Fruit fly (Drosophila melanogaster) whole organism, embryonic: ENCODE data around the gene wam.

Source experiments
- Abd-B ChIP-seq: fragments of 200-800 bp; sonication (Bioruptor generic); optimal IDR thresholded peaks from 2 replicates; lab custom pipeline; 2018; ENCODE audit warnings: missing biosample characterization, mild to moderate bottlenecking, missing genetic modification characterization, moderate library complexity
- Ada2b ChIP-seq: fragments of 200-800 bp; sonication (Bioruptor generic); IDR thresholded peaks from 2 replicates; pipeline ENCODE4 v1.3.6; 2022; ENCODE audit warnings: missing biosample characterization, missing genetic modification characterization
- BEAF-32 ChIP-seq: fragments of 200-800 bp; sonication (Bioruptor generic); optimal IDR thresholded peaks from 3 replicates; lab custom pipeline; 2017; ENCODE audit warnings: missing biosample characterization, missing genetic modification characterization, mild to moderate bottlenecking, moderate library complexity, missing genetic modification reagents
- CG10274 ChIP-seq: fragments of 200-800 bp; sonication (Bioruptor generic); optimal IDR thresholded peaks from 3 replicates; lab custom pipeline; 2017; ENCODE audit warnings: missing biosample characterization, mild to moderate bottlenecking, missing genetic modification characterization
- CG10366 ChIP-seq: fragments of 200-800 bp; sonication (Bioruptor generic); IDR thresholded peaks from 2 replicates; pipeline ENCODE4 v1.3.6; 2022; ENCODE audit warnings: missing biosample characterization, missing genetic modification characterization
- CG10462 ChIP-seq: fragments of 200-800 bp; sonication (Bioruptor generic); optimal IDR thresholded peaks from 2 replicates; lab custom pipeline; 2016; ENCODE audit warnings: missing biosample characterization, missing genetic modification characterization
- CG10543 ChIP-seq: fragments of 200-800 bp; sonication (Bioruptor generic); optimal IDR thresholded peaks from 3 replicates; lab custom pipeline; 2017; ENCODE audit warnings: missing biosample characterization, mild to moderate bottlenecking, missing genetic modification characterization, moderate library complexity
- CG11093 ChIP-seq: fragments of 200-800 bp; sonication (Bioruptor generic); IDR thresholded peaks from 3 replicates; pipeline ENCODE4 v1.3.6; 2022; ENCODE audit warnings: missing biosample characterization, missing genetic modification characterization
- CG12155 ChIP-seq: fragments of 200-800 bp; sonication (Bioruptor generic); optimal IDR thresholded peaks from 3 replicates; lab custom pipeline; 2016; ENCODE audit warnings: missing biosample characterization, missing genetic modification characterization
- CG13296 ChIP-seq: fragments of 200-800 bp; sonication (Bioruptor generic); optimal IDR thresholded peaks from 3 replicates; lab custom pipeline; 2018; ENCODE audit warnings: missing biosample characterization, mild to moderate bottlenecking, missing genetic modification characterization
- CG13894 ChIP-seq: fragments of 200-800 bp; sonication (Bioruptor generic); optimal IDR thresholded peaks from 3 replicates; lab custom pipeline; 2018; ENCODE audit warnings: missing biosample characterization, mild to moderate bottlenecking, missing genetic modification characterization, moderate library complexity
- CG14965 ChIP-seq: fragments of 200-800 bp; sonication (Bioruptor generic); optimal IDR thresholded peaks from 2 replicates; lab custom pipeline; 2016; ENCODE audit warnings: missing biosample characterization, missing genetic modification characterization, borderline replicate concordance
- CG1529 ChIP-seq: fragments of 200-800 bp; sonication (Bioruptor generic); optimal IDR thresholded peaks from 3 replicates; lab custom pipeline; 2018; ENCODE audit warnings: missing biosample characterization, missing genetic modification characterization
- CG15479 ChIP-seq: fragments of 200-800 bp; sonication (Bioruptor generic); optimal IDR thresholded peaks from 3 replicates; lab custom pipeline; 2019; ENCODE audit warnings: missing biosample characterization, mild to moderate bottlenecking, missing genetic modification characterization, moderate library complexity
- CG15696 ChIP-seq: fragments of 200-800 bp; sonication (Bioruptor generic); optimal IDR thresholded peaks from 2 replicates; lab custom pipeline; 2019; ENCODE audit warnings: missing biosample characterization, mild to moderate bottlenecking, missing genetic modification characterization, moderate library complexity
- CG1602 ChIP-seq: fragments of 200-800 bp; sonication (Bioruptor generic); optimal IDR thresholded peaks from 3 replicates; lab custom pipeline; 2016; ENCODE audit warnings: missing biosample characterization, missing genetic modification characterization
- CG17568 ChIP-seq: fragments of 200-800 bp; sonication (Bioruptor generic); optimal IDR thresholded peaks from 2 replicates; lab custom pipeline; 2018; ENCODE audit warnings: missing biosample characterization, mild to moderate bottlenecking, missing genetic modification characterization, moderate library complexity
- CG2129 ChIP-seq: fragments of 200-800 bp; sonication (Bioruptor generic); IDR thresholded peaks from 2 replicates; pipeline ENCODE4 v1.3.6; 2022; ENCODE audit warnings: missing biosample characterization, missing genetic modification characterization; ENCODE audit not compliant: partially characterized antibody
- CG34422 ChIP-seq: fragments of 200-800 bp; sonication (Bioruptor generic); IDR thresholded peaks from 3 replicates; pipeline ENCODE4 v1.3.6; 2022; ENCODE audit warnings: missing biosample characterization, missing genetic modification characterization
- CG43689 ChIP-seq: fragments of 200-800 bp; sonication (Bioruptor generic); IDR thresholded peaks from 2 replicates; pipeline ENCODE4 v1.3.6; 2022; ENCODE audit warnings: missing biosample characterization, missing genetic modification characterization
- CG4730 ChIP-seq: fragments of 200-800 bp; sonication (Bioruptor generic); IDR thresholded peaks from 2 replicates; pipeline ENCODE4 v1.3.6; 2022; ENCODE audit warnings: missing biosample characterization, missing genetic modification characterization
- CG4854 ChIP-seq: fragments of 200-800 bp; sonication (Bioruptor generic); optimal IDR thresholded peaks from 2 replicates; lab custom pipeline; 2016; ENCODE audit warnings: missing biosample characterization, missing genetic modification characterization, inconsistent platforms
- CG5953 ChIP-seq: fragments of 200-800 bp; sonication (Bioruptor generic); IDR thresholded peaks from 2 replicates; pipeline ENCODE4 v1.3.6; 2022; ENCODE audit warnings: missing biosample characterization, missing genetic modification characterization
- CG6254 ChIP-seq: fragments of 200-800 bp; sonication (Bioruptor generic); optimal IDR thresholded peaks from 3 replicates; lab custom pipeline; 2017; ENCODE audit warnings: mild to moderate bottlenecking, missing biosample characterization, missing genetic modification reagents, missing genetic modification characterization
- CG6683 ChIP-seq: fragments of 200-800 bp; sonication (Bioruptor generic); optimal IDR thresholded peaks from 2 replicates; lab custom pipeline; 2017; ENCODE audit warnings: missing biosample characterization, mild to moderate bottlenecking, missing genetic modification characterization, missing genetic modification reagents
- CG7372 ChIP-seq: fragments of 200-800 bp; sonication (Bioruptor generic); IDR thresholded peaks from 2 replicates; pipeline ENCODE4 v1.3.6; 2022; ENCODE audit warnings: missing biosample characterization, missing genetic modification characterization
- CG8944 ChIP-seq: fragments of 200-800 bp; sonication (Bioruptor generic); optimal IDR thresholded peaks from 3 replicates; lab custom pipeline; 2016; ENCODE audit warnings: missing biosample characterization, missing genetic modification characterization
- Dek ChIP-seq: fragments of 200-800 bp; sonication (Bioruptor generic); optimal IDR thresholded peaks from 3 replicates; lab custom pipeline; 2019; ENCODE audit warnings: missing biosample characterization, mild to moderate bottlenecking, missing genetic modification characterization, moderate library complexity
- Dip3 ChIP-seq: fragments of 200-800 bp; sonication (Bioruptor generic); optimal IDR thresholded peaks from 3 replicates; lab custom pipeline; 2016; ENCODE audit warnings: missing biosample characterization, missing genetic modification characterization
- Doc2 ChIP-seq: fragments of 200-800 bp; sonication (Bioruptor generic); IDR thresholded peaks from 2 replicates; pipeline ENCODE4 v1.3.6; 2022; ENCODE audit warnings: missing biosample characterization, missing genetic modification characterization
- E2f1 ChIP-seq: fragments of 200-800 bp; sonication (Bioruptor generic); IDR thresholded peaks from 2 replicates; pipeline ENCODE4 v1.3.6; 2022; ENCODE audit warnings: missing biosample characterization, missing genetic modification characterization
- HHEX ChIP-seq: fragments of 200-800 bp; sonication (Bioruptor generic); optimal IDR thresholded peaks from 3 replicates; lab custom pipeline; 2017; ENCODE audit warnings: missing biosample characterization, mild to moderate bottlenecking, missing genetic modification characterization, missing genetic modification reagents
- HmgD ChIP-seq: fragments of 200-800 bp; sonication (Bioruptor generic); optimal IDR thresholded peaks from 3 replicates; lab custom pipeline; 2016; ENCODE audit warnings: missing biosample characterization, missing genetic modification characterization
- Hr51 ChIP-seq, 2 experiments: fragments of 200-800 bp; sonication (Bioruptor generic); optimal IDR thresholded peaks; 2 replicates in 1 of 2; 3 replicates in 1 of 2; lab custom pipeline; 2016 to 2018; ENCODE audit warnings: missing biosample characterization in 2 of 2, missing genetic modification characterization in 2 of 2, mild to moderate bottlenecking in 1 of 2, moderate library complexity in 1 of 2
- Lhr ChIP-seq: fragments of 200-800 bp; sonication (Bioruptor generic); optimal IDR thresholded peaks from 3 replicates; lab custom pipeline; 2017; ENCODE audit warnings: mild to moderate bottlenecking, missing biosample characterization, missing genetic modification reagents, missing genetic modification characterization
- MBD-R2 ChIP-seq: fragments of 200-800 bp; sonication (Bioruptor generic); IDR thresholded peaks from 2 replicates; pipeline ENCODE4 v1.3.6; 2022; ENCODE audit warnings: missing biosample characterization, missing genetic modification characterization
- Sox100B ChIP-seq: fragments of 200-800 bp; sonication (Bioruptor generic); optimal IDR thresholded peaks from 3 replicates; lab custom pipeline; 2018; ENCODE audit warnings: missing biosample characterization, mild to moderate bottlenecking, missing genetic modification characterization
- Spps ChIP-seq: fragments of 200-800 bp; sonication (Bioruptor generic); optimal IDR thresholded peaks from 2 replicates; lab custom pipeline; 2018; ENCODE audit warnings: missing biosample characterization, mild to moderate bottlenecking, missing genetic modification characterization
- Tbp ChIP-seq: fragments of >200 bp; optimal IDR thresholded peaks from 2 replicates; lab custom pipeline; 2018; ENCODE audit warnings: missing biosample characterization, missing genetic modification characterization
- ap ChIP-seq: fragments of 200-800 bp; sonication (Bioruptor generic); IDR thresholded peaks from 2 replicates; pipeline ENCODE4 v1.3.6; 2022; ENCODE audit warnings: missing biosample characterization, missing genetic modification characterization
- ase ChIP-seq: fragments of 200-800 bp; sonication (Bioruptor generic); IDR thresholded peaks from 3 replicates; pipeline ENCODE4 v1.3.6; 2022; ENCODE audit warnings: missing biosample characterization, missing genetic modification characterization
- ash1 ChIP-seq: fragments of 200-800 bp; sonication (Bioruptor generic); optimal IDR thresholded peaks from 2 replicates; lab custom pipeline; 2018; ENCODE audit warnings: missing biosample characterization, mild to moderate bottlenecking, missing genetic modification characterization
- chinmo ChIP-seq: fragments of 200-800 bp; sonication (Bioruptor generic); IDR thresholded peaks from 4 replicates; pipeline ENCODE4 v1.3.6; 2022; ENCODE audit warnings: missing biosample characterization, missing genetic modification characterization; ENCODE audit not compliant: partially characterized antibody
- dan ChIP-seq: fragments of 200-800 bp; sonication (Bioruptor generic); IDR thresholded peaks from 2 replicates; pipeline ENCODE4 v1.3.6; 2022; ENCODE audit warnings: missing biosample characterization, missing genetic modification characterization
- disco-r ChIP-seq: fragments of 200-800 bp; sonication (Bioruptor generic); optimal IDR thresholded peaks from 2 replicates; lab custom pipeline; 2016; ENCODE audit warnings: missing biosample characterization, missing genetic modification characterization
- jing ChIP-seq: fragments of 200-800 bp; sonication (Bioruptor generic); optimal IDR thresholded peaks from 2 replicates; lab custom pipeline; 2018; ENCODE audit warnings: missing biosample characterization, mild to moderate bottlenecking, missing genetic modification characterization
- phol ChIP-seq: fragments of 200-800 bp; sonication (Bioruptor generic); optimal IDR thresholded peaks from 3 replicates; lab custom pipeline; 2018; ENCODE audit warnings: missing biosample characterization, mild to moderate bottlenecking, missing genetic modification characterization, moderate library complexity
- sug ChIP-seq: fragments of 200-800 bp; optimal IDR thresholded peaks from 2 replicates; lab custom pipeline; 2019; ENCODE audit warnings: missing biosample characterization, mild to moderate bottlenecking, missing genetic modification characterization, moderate library complexity
- usp ChIP-seq: fragments of >200 bp; optimal IDR thresholded peaks from 2 replicates; lab custom pipeline; 2017; ENCODE audit warnings: missing biosample characterization, missing genetic modification characterization
- yki ChIP-seq: fragments of >200 bp; optimal IDR thresholded peaks from 3 replicates; lab custom pipeline; 2018

Gene wam

dm6 chr3R:23239934-23240632 lies 47.8 kb downstream of the wam start (continued):
- TF ChIP-seq Doc2 (no peak), CG13894 (tag; lab: Kevin White, UChicago) (peak; percentile 28), Dip3 (GFP tag; lab: Kevin White, UChicago) (peak; percentile 42), CG2129 (GFP tag; lab: Robert Waterston, UW) (no peak), CG10462 (GFP tag; lab: Kevin White, UChicago) (no peak), E2f1 (peak; percentile 59), jing (peak; percentile 13), Hr51 (GFP tag; optimal IDR thresholded peaks at IDR 0.05; lab: Kevin White, UChicago) (peak; percentile 27 to 67), CG11093 (GFP tag; lab: Robert Waterston, UW) (peak; percentile 56; the same call in 1 of the 3 replicates), CG34422 (GFP tag; lab: Robert Waterston, UW) (peak; percentile 72), CG6254 (GFP tag; lab: Kevin White, UChicago) (peak; percentile 13), CG10543 (GFP tag; lab: Kevin White, UChicago) (no peak), dan (GFP tag; lab: Robert Waterston, UW) (no peak), CG4730 (peak; percentile 62), ap (0 out of 2 replicates have a peak, but pooled peaks have one; percentile 22), Dek (tag; lab: Kevin White, UChicago) (peak; percentile 69), CG1602 (GFP tag; lab: Kevin White, UChicago) (peak; percentile 20), Tbp (GFP tag; lab: Kevin White, UChicago) (no peak), phol (tag; lab: Kevin White, UChicago) (peak; percentile 76), usp (GFP tag; lab: Kevin White, UChicago) (no peak), Ada2b (GFP tag; lab: Robert Waterston, UW) (peak; percentile 75), CG14965 (GFP tag; lab: Kevin White, UChicago) (no peak), CG8944 (GFP tag; lab: Kevin White, UChicago) (peak; percentile 32), CG43689 (GFP tag; lab: Robert Waterston, UW) (peak; percentile 20; the same call in 1 of the 2 replicates), Lhr (no peak), Sox100B (peak; percentile 73), CG12155 (no peak), Spps (tag; lab: Kevin White, UChicago) (peak; percentile 16), HmgD (GFP tag; lab: Kevin White, UChicago) (no peak), CG4854 (peak; percentile 15), CG6683 (GFP tag; lab: Kevin White, UChicago) (peak; percentile 69), MBD-R2 (peak; percentile 20; the same call in 1 of the 2 replicates), CG15479 (GFP tag; lab: Kevin White, UChicago) (no peak), CG1529 (GFP tag; lab: Kevin White, UChicago) (peak; percentile 15), disco-r (GFP tag; lab: Kevin White, UChicago) (no peak), HHEX (GFP tag; lab: Kevin White, UChicago) (peak; percentile 43), ash1 (GFP tag; lab: Kevin White, UChicago) (no peak), CG15696 (tag; lab: Kevin White, UChicago) (no peak), CG10274 (GFP tag; lab: Kevin White, UChicago) (no peak), Abd-B (GFP tag; lab: Kevin White, UChicago) (peak; percentile 50), CG7372 (peak; percentile 45; the same call in 1 of the 2 replicates), sug (tag; lab: Kevin White, UChicago) (no peak), CG17568 (no peak), chinmo (GFP tag; lab: Robert Waterston, UW) (no peak), BEAF-32 (GFP tag; lab: Kevin White, UChicago) (no peak), ase (GFP tag; lab: Robert Waterston, UW) (no peak), CG13296 (peak; percentile 76), CG5953 (GFP tag; lab: Robert Waterston, UW) (no peak), CG10366 (GFP tag; lab: Robert Waterston, UW) (peak; percentile 55), yki (lab: Kevin White, UChicago) (no peak)
